Worm (Caenorhabditis elegans) whole organism, L2 larva: Measurements from ENCODE around the gene cri-3.

Experiments used
- C34F6.9 ChIP-seq: fragments of 150-350 bp; optimal IDR thresholded peaks from 2 replicates; lab custom pipeline; 2014; ENCODE audit warnings: missing biosample characterization, missing genetic modification characterization
- F13H6.1 ChIP-seq: sonication (generic microtip); optimal IDR thresholded peaks from 2 replicates; lab custom pipeline; 2016; ENCODE audit warnings: missing genetic modification characterization, missing compliant biosample characterization
- R02D3.7 ChIP-seq: fragments of 150-350 bp; optimal IDR thresholded peaks from 2 replicates; lab custom pipeline; 2014; ENCODE audit warnings: missing biosample characterization, missing genetic modification characterization
- Y55F3AM.14 ChIP-seq: fragments of 200-800 bp; sonication (Bioruptor generic); optimal IDR thresholded peaks from 2 replicates; lab custom pipeline; 2018; ENCODE audit warnings: mild to moderate bottlenecking, missing genetic modification characterization, missing compliant biosample characterization
- ZK546.5 ChIP-seq: sonication (generic microtip); optimal IDR thresholded peaks from 2 replicates; lab custom pipeline; 2017; ENCODE audit warnings: missing biosample characterization, missing genetic modification characterization
- alr-1 ChIP-seq: fragments of 150-350 bp; optimal IDR thresholded peaks from 2 replicates; lab custom pipeline; 2014; ENCODE audit warnings: missing biosample characterization, missing genetic modification characterization
- aly-2 ChIP-seq: fragments of 150-350 bp; optimal IDR thresholded peaks from 2 replicates; lab custom pipeline; 2014; ENCODE audit warnings: missing biosample characterization, missing genetic modification characterization
- ama-1 ChIP-seq: fragments of 150-350 bp; optimal IDR thresholded peaks from 2 replicates; lab custom pipeline; 2018; ENCODE audit warnings: inconsistent platforms
- blmp-1 ChIP-seq: sonication (generic microtip); optimal IDR thresholded peaks from 2 replicates; lab custom pipeline; 2017; ENCODE audit warnings: missing genetic modification characterization, mild to moderate bottlenecking, missing compliant biosample characterization, antibody characterized with exemption, moderate library complexity; ENCODE audit not compliant: insufficient read depth
- ceh-16 ChIP-seq: fragments of 150-350 bp; optimal IDR thresholded peaks from 2 replicates; lab custom pipeline; 2014; ENCODE audit warnings: missing biosample characterization, missing genetic modification characterization
- ceh-82 ChIP-seq: fragments of 150-350 bp; optimal IDR thresholded peaks from 2 replicates; lab custom pipeline; 2014; ENCODE audit warnings: missing biosample characterization, missing genetic modification characterization
- crh-2 ChIP-seq: sonication (generic microtip); optimal IDR thresholded peaks from 2 replicates; lab custom pipeline; 2017; ENCODE audit warnings: missing biosample characterization, missing genetic modification characterization
- dmd-4 ChIP-seq: sonication (generic microtip); optimal IDR thresholded peaks from 2 replicates; lab custom pipeline; 2017; ENCODE audit warnings: missing biosample characterization, missing genetic modification characterization
- elt-3 ChIP-seq: sonication (generic microtip); optimal IDR thresholded peaks from 2 replicates; lab custom pipeline; 2017; ENCODE audit warnings: missing biosample characterization, missing genetic modification characterization
- fos-1 ChIP-seq: fragments of 150-350 bp; optimal IDR thresholded peaks from 2 replicates; lab custom pipeline; 2014; ENCODE audit warnings: missing biosample characterization, missing genetic modification characterization
- gmeb-1 ChIP-seq: fragments of 150-350 bp; optimal IDR thresholded peaks from 2 replicates; lab custom pipeline; 2014; ENCODE audit warnings: missing biosample characterization, missing genetic modification characterization
- lin-11 ChIP-seq: fragments of 150-350 bp; sonication (generic microtip); optimal IDR thresholded peaks from 2 replicates; lab custom pipeline; 2014; ENCODE audit warnings: missing biosample characterization, missing genetic modification characterization, inconsistent platforms, mixed read lengths
- lin-13 ChIP-seq: fragments of 150-350 bp; optimal IDR thresholded peaks from 2 replicates; lab custom pipeline; 2014; ENCODE audit warnings: missing biosample characterization, missing genetic modification reagents, missing genetic modification characterization
- lsy-2 ChIP-seq, 2 experiments: fragments of 150-350 bp in 1 of 2; sonication (generic microtip) in 1 of 2; optimal IDR thresholded peaks; 2 replicates each; lab custom pipeline; 2014 to 2017; ENCODE audit warnings: missing biosample characterization in 2 of 2, missing genetic modification characterization in 2 of 2
- mab-5 ChIP-seq: fragments of 150-350 bp; optimal IDR thresholded peaks from 2 replicates; lab custom pipeline; 2014; ENCODE audit warnings: missing biosample characterization, missing genetic modification characterization
- nhr-10 ChIP-seq: sonication (generic microtip); optimal IDR thresholded peaks from 2 replicates; lab custom pipeline; 2017; ENCODE audit warnings: missing biosample characterization, missing genetic modification characterization
- nhr-11 ChIP-seq: fragments of 150-350 bp; optimal IDR thresholded peaks from 2 replicates; lab custom pipeline; 2014; ENCODE audit warnings: missing biosample characterization, missing genetic modification characterization
- nhr-12 ChIP-seq: fragments of 150-350 bp; optimal IDR thresholded peaks from 2 replicates; lab custom pipeline; 2014; ENCODE audit warnings: missing biosample characterization, missing genetic modification characterization
- nhr-129 ChIP-seq: fragments of 150-350 bp; optimal IDR thresholded peaks from 2 replicates; lab custom pipeline; 2014; ENCODE audit warnings: missing biosample characterization, missing genetic modification characterization
- nhr-21 ChIP-seq: fragments of 150-350 bp; optimal IDR thresholded peaks from 2 replicates; lab custom pipeline; 2014; ENCODE audit warnings: missing biosample characterization, missing genetic modification characterization
- nhr-23 ChIP-seq: fragments of 150-350 bp; optimal IDR thresholded peaks from 2 replicates; lab custom pipeline; 2014; ENCODE audit warnings: missing biosample characterization, missing genetic modification reagents, missing genetic modification characterization
- nhr-237 ChIP-seq: fragments of 150-350 bp; optimal IDR thresholded peaks from 2 replicates; lab custom pipeline; 2014; ENCODE audit warnings: missing biosample characterization, missing genetic modification characterization
- nhr-6 ChIP-seq: fragments of 150-350 bp; optimal IDR thresholded peaks from 2 replicates; lab custom pipeline; 2014; ENCODE audit warnings: missing biosample characterization, missing genetic modification characterization
- nhr-77 ChIP-seq: fragments of 150-350 bp; optimal IDR thresholded peaks from 2 replicates; lab custom pipeline; 2014; ENCODE audit warnings: missing biosample characterization, missing genetic modification characterization
- peb-1 ChIP-seq: fragments of 150-350 bp; optimal IDR thresholded peaks from 2 replicates; lab custom pipeline; 2014; ENCODE audit warnings: missing biosample characterization, missing genetic modification characterization
- sem-4 ChIP-seq: fragments of 150-350 bp; optimal IDR thresholded peaks from 2 replicates; lab custom pipeline; 2014; ENCODE audit warnings: missing biosample characterization, missing genetic modification reagents, missing genetic modification characterization
- skn-1 ChIP-seq: sonication (generic microtip); optimal IDR thresholded peaks from 2 replicates; lab custom pipeline; 2017; ENCODE audit warnings: missing biosample characterization, missing genetic modification characterization
- sma-3 ChIP-seq: sonication (generic microtip); optimal IDR thresholded peaks from 2 replicates; lab custom pipeline; 2016; ENCODE audit warnings: missing genetic modification reagents, missing genetic modification characterization, missing compliant biosample characterization
- sma-9 ChIP-seq, 2 experiments: fragments of 150-350 bp in 1 of 2; sonication (generic microtip) in 1 of 2; optimal IDR thresholded peaks; 2 replicates each; lab custom pipeline; 2014 to 2016; ENCODE audit warnings: missing genetic modification characterization in 2 of 2, mild to moderate bottlenecking in 1 of 2, missing biosample characterization in 1 of 2, missing compliant biosample characterization in 1 of 2, missing genetic modification reagents in 1 of 2, moderate library complexity in 1 of 2
- snpc-4 ChIP-seq: fragments of 150-350 bp; optimal IDR thresholded peaks from 2 replicates; lab custom pipeline; 2014; ENCODE audit warnings: missing biosample characterization, missing genetic modification characterization
- unc-39 ChIP-seq: fragments of 150-350 bp; optimal IDR thresholded peaks from 2 replicates; lab custom pipeline; 2014; ENCODE audit warnings: missing biosample characterization, missing genetic modification characterization
- unc-55 ChIP-seq: fragments of 150-350 bp; sonication (generic microtip); optimal IDR thresholded peaks from 3 replicates; lab custom pipeline; 2014; ENCODE audit warnings: missing biosample characterization, missing genetic modification reagents, missing genetic modification characterization
- unc-62 ChIP-seq: fragments of 150-350 bp; optimal IDR thresholded peaks from 2 replicates; lab custom pipeline; 2014; ENCODE audit warnings: missing biosample characterization, missing genetic modification reagents, missing genetic modification characterization
- ztf-1 ChIP-seq: fragments of 200-800 bp; sonication (Bioruptor generic); conservative IDR thresholded peaks from 2 replicates; pipeline ENCODE4 v1.3.6; 2022; ENCODE audit warnings: missing genetic modification characterization, missing compliant biosample characterization
- ztf-11 ChIP-seq: sonication (generic microtip); optimal IDR thresholded peaks from 2 replicates; lab custom pipeline; 2017; ENCODE audit warnings: missing biosample characterization, missing genetic modification characterization

Gene cri-3

ce11 chrIII:3370770-3371169 lies 25.4 kb upstream of the cri-3 start:
- TF ChIP-seq fos-1 (tag; lab: Kevin White, UChicago) (peak; percentile 23), snpc-4 (tag; lab: Kevin White, UChicago) (no peak)

DNA sequence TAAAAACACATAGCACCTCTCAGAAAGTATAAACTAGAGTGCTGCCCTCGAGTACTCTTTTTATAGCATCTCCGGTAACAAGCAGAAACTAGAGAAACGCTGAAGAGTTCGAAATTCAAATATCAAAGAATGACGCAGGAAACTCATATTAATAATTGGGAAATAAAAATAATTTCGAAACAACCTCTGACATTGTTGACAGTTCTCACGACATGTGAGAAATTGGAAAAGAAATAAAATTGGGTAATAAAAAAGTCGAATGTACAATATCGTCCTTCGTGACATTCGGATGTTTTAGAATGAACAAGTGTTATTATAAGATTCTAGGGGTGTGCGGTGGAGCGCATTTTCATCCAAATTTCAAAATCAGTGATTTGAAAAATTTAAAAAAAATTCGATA lies 23.9 kb upstream of the cri-3 start:
- TF ChIP-seq lin-11 (tag; lab: Kevin White, UChicago) (no peak), elt-3 (no peak), peb-1 (tag; lab: Kevin White, UChicago) (no peak), alr-1 (tag; lab: Kevin White, UChicago) (no peak), nhr-237 (tag; lab: Kevin White, UChicago) (no peak), gmeb-1 (tag; lab: Kevin White, UChicago) (no peak), blmp-1 (tag; lab: Kevin White, UChicago) (no peak), nhr-12 (tag; lab: Kevin White, UChicago) (no peak), sma-3 (no peak), snpc-4 (tag; lab: Kevin White, UChicago) (no peak), ceh-82 (tag; lab: Kevin White, UChicago) (no peak), unc-39 (tag; lab: Kevin White, UChicago) (no peak), nhr-77 (no peak), nhr-6 (tag; lab: Kevin White, UChicago) (no peak), ama-1 (no peak), dmd-4 (tag; lab: Kevin White, UChicago) (no peak)

DNA sequence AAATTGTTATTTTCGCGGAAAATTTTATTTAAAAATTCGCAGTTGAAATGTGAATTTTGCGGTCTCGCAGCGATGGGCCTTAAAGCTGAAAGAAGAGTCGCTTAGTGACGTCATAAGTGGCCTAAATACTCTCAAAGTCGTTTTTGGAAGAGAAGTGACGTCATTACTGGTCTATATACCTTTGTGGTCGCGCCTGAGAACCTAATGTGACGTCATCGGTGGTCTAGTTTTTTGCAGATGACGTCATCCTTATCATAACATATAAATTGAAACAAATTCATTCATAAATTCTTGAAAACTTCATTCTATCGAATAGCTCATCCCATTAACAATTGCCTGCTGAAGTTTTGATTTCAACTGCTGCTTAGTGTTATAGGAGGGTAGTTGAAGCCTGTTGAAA lies 19.0 kb upstream of the cri-3 start:
- no peak for TF ChIP-seq lsy-2 (tag; optimal IDR thresholded peaks at IDR 0.05; lab: Kevin White, UChicago)
- no peak for TF ChIP-seq C34F6.9 (tag; lab: Kevin White, UChicago)
- TF ChIP-seq mab-5 (tag; lab: Kevin White, UChicago) = no peak
- no peak for TF ChIP-seq nhr-10 (tag; lab: Kevin White, UChicago)
- TF ChIP-seq dmd-4 (tag; lab: Kevin White, UChicago) = no peak
- no peak for TF ChIP-seq ztf-1 (GFP tag; lab: Robert Waterston, UW)
- TF ChIP-seq unc-62 = no peak
- no peak for TF ChIP-seq ceh-82 (tag; lab: Kevin White, UChicago)
- TF ChIP-seq nhr-21 (tag; lab: Kevin White, UChicago) = no peak
- TF ChIP-seq peb-1 (tag; lab: Kevin White, UChicago) = no peak
- no peak for TF ChIP-seq nhr-129 (tag; lab: Kevin White, UChicago)
- TF ChIP-seq R02D3.7 (tag; lab: Kevin White, UChicago) = no peak
- TF ChIP-seq lin-13 (GFP tag; lab: Kevin White, UChicago) = no peak
- TF ChIP-seq unc-39 (tag; lab: Kevin White, UChicago) = no peak
- no peak for TF ChIP-seq nhr-237 (tag; lab: Kevin White, UChicago)
- TF ChIP-seq F13H6.1 (tag; lab: Kevin White, UChicago) = no peak
- no peak for TF ChIP-seq nhr-23 (tag; lab: Kevin White, UChicago)
- no peak for TF ChIP-seq ztf-11 (tag; lab: Kevin White, UChicago)
- no peak for TF ChIP-seq crh-2 (tag; lab: Kevin White, UChicago)
- TF ChIP-seq, all 48 proteins: peak for 0

DNA sequence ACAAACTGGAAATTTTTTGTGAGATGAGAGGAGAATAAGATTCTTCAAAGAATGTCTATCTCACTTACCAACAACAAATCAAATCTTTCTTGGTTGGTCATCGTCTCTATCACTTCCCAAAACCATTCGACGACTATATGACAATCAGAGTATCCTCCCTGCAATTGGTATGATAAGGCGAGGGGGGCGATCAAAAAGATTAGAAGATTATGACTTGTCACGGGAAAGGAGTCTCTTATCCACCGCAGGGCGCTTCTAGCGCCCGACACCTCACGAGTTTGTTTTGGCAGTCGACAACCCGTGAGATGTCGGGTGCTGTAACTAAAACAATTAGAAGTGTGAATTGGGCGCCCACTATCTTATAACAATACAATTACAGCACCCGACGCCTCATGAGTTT lies 18.5 kb upstream of the cri-3 start:
- no peak for TF ChIP-seq lsy-2 (tag; optimal IDR thresholded peaks at IDR 0.05; lab: Kevin White, UChicago)
- no peak for TF ChIP-seq lin-11 (tag; lab: Kevin White, UChicago)
- TF ChIP-seq nhr-12 (tag; lab: Kevin White, UChicago) = no peak
- peak; percentile 24 for TF ChIP-seq blmp-1 (tag; lab: Kevin White, UChicago)
- TF ChIP-seq nhr-11 = no peak
- peak; percentile 46 for TF ChIP-seq sma-3
- no peak for TF ChIP-seq peb-1 (tag; lab: Kevin White, UChicago)
- no peak for TF ChIP-seq ceh-16 (tag; lab: Kevin White, UChicago)
- TF ChIP-seq crh-2 (tag; lab: Kevin White, UChicago) = no peak
- no peak for TF ChIP-seq Y55F3AM.14 (GFP tag; lab: Kevin White, UChicago)
- TF ChIP-seq ztf-1 (GFP tag; lab: Robert Waterston, UW) = no peak
- TF ChIP-seq nhr-237 (tag; lab: Kevin White, UChicago) = no peak
- no peak for TF ChIP-seq fos-1 (tag; lab: Kevin White, UChicago)
- TF ChIP-seq F13H6.1 (tag; lab: Kevin White, UChicago) = no peak
- TF ChIP-seq elt-3 = no peak
- no peak for TF ChIP-seq R02D3.7 (tag; lab: Kevin White, UChicago)
- no peak for TF ChIP-seq dmd-4 (tag; lab: Kevin White, UChicago)
- no peak for TF ChIP-seq ceh-82 (tag; lab: Kevin White, UChicago)
- TF ChIP-seq sem-4 (tag; lab: Kevin White, UChicago) = no peak
- no peak for TF ChIP-seq ZK546.5 (tag; lab: Kevin White, UChicago)
- no peak for TF ChIP-seq C34F6.9 (tag; lab: Kevin White, UChicago)
- peak; percentile 48 for TF ChIP-seq lin-13 (GFP tag; lab: Kevin White, UChicago)
- TF ChIP-seq mab-5 (tag; lab: Kevin White, UChicago) = no peak
- peak; percentile 91 for TF ChIP-seq snpc-4 (tag; lab: Kevin White, UChicago)
- TF ChIP-seq alr-1 (tag; lab: Kevin White, UChicago) = no peak
- no peak for TF ChIP-seq ztf-11 (tag; lab: Kevin White, UChicago)
- no peak for TF ChIP-seq aly-2 (tag; lab: Kevin White, UChicago)
- TF ChIP-seq unc-39 (tag; lab: Kevin White, UChicago) = no peak
- no peak for TF ChIP-seq skn-1 (tag; lab: Kevin White, UChicago)
- TF ChIP-seq unc-55 (GFP tag; lab: Kevin White, UChicago) = no peak
- TF ChIP-seq nhr-6 (tag; lab: Kevin White, UChicago) = no peak
- TF ChIP-seq unc-62 = no peak
- TF ChIP-seq nhr-21 (tag; lab: Kevin White, UChicago) = peak; percentile 42
- peak; percentile 16 for TF ChIP-seq gmeb-1 (tag; lab: Kevin White, UChicago)
- no peak for TF ChIP-seq ama-1
- TF ChIP-seq nhr-10 (tag; lab: Kevin White, UChicago) = no peak
- peak; percentile 37 for TF ChIP-seq sma-9 (GFP tag; optimal IDR thresholded peaks at IDR 0.05; lab: Kevin White, UChicago)
- TF ChIP-seq sma-9 (tag; optimal IDR thresholded peaks at IDR 0.05; lab: Kevin White, UChicago) = no peak
- TF ChIP-seq nhr-129 (tag; lab: Kevin White, UChicago) = no peak
